Fruit fly (Drosophila melanogaster): Measurements from ENCODE around the gene CG1965.

dm6 chr3R:7083750-7084149, 16.5 kb downstream of the CG1965 start:
- no peak for TF ChIP-seq CG8478 (optimal IDR thresholded peaks at IDR 0.05)
- no peak for TF ChIP-seq CTCF (optimal IDR thresholded peaks at IDR 0.05)

Data from S2 (cell line).